Fruit fly (Drosophila melanogaster) S2 (cell line): ENCODE data around the gene CG4770.

ENCODE experiments used
- CG8478 ChIP-seq: fragments of >200 bp; optimal IDR thresholded peaks from 2 replicates; lab custom pipeline; 2018
- CTCF ChIP-seq, 2 experiments: fragments of >200 bp; optimal IDR thresholded peaks; 2 replicates each; lab custom pipeline; 2018

dm6 chr3R:19915312-19915711, 3.0 kb upstream of the CG4770 start, which contains the start of the genes Xport-A and Xport-B:
- TF ChIP-seq CG8478 (lab: Kevin White, UChicago), result no peak
- no peak for TF ChIP-seq CTCF (optimal IDR thresholded peaks at IDR 0.05; lab: Kevin White, UChicago)
